Worm (Caenorhabditis elegans): ENCODE data around the gene nlp-67.

ce11 chrX:16151302-16151701 is 32.9 kb upstream of the nlp-67 start:
- TF ChIP-seq ama-1 (optimal IDR thresholded peaks at IDR 0.05) (no peak), F13C5.2 (tag; optimal IDR thresholded peaks at IDR 0.05) (no peak), hmg-4 (GFP tag; optimal IDR thresholded peaks at IDR 0.05) (no peak), ceh-36 (tag; optimal IDR thresholded peaks at IDR 0.05) (no peak), tbx-37 (GFP tag; conservative IDR thresholded peaks at IDR 0.05) (no peak), flt-1 (GFP tag; IDR thresholded peaks at IDR 0.05) (no peak), pes-1 (GFP tag; IDR thresholded peaks at IDR 0.05) (no peak), aly-1 (tag; optimal IDR thresholded peaks at IDR 0.05) (no peak), tra-4 (tag; optimal IDR thresholded peaks at IDR 0.05) (no peak), hmbx-1 (tag; optimal IDR thresholded peaks at IDR 0.05) (no peak), ceh-13 (GFP tag; optimal IDR thresholded peaks at IDR 0.05) (no peak), ets-7 (tag; optimal IDR thresholded peaks at IDR 0.05) (no peak), B0310.2 (tag; optimal IDR thresholded peaks at IDR 0.05) (no peak), tbx-11 (GFP tag; IDR thresholded peaks at IDR 0.05) (no peak)

Data from whole organism, early embryonic.